Fruit fly (Drosophila melanogaster): ENCODE results near the gene gdl.

- TF ChIP-seq CG8478 (optimal IDR thresholded peaks at IDR 0.05) = no peak
- TF ChIP-seq CTCF (optimal IDR thresholded peaks at IDR 0.05) = no peak
Measured at dm6 chr3L:15535800-15536225, 26.6 kb downstream of the gdl start.

All from S2 (cell line).